Fruit fly (Drosophila melanogaster) whole organism: ENCODE results near the gene CG4004.

Experiments used
- pan ChIP-seq: fragments of >200 bp; optimal IDR thresholded peaks from 2 replicates; lab custom pipeline; 2017
- usp ChIP-seq: fragments of >200 bp; optimal IDR thresholded peaks from 2 replicates; lab custom pipeline; 2017; ENCODE audit warnings: missing biosample characterization, missing genetic modification characterization, mixed read lengths

- no peak for TF ChIP-seq pan (lab: Kevin White, UChicago)
- no peak for TF ChIP-seq usp (GFP tag; lab: Kevin White, UChicago)
Measured at dm6 chrX:12759162-12759561, 15.2 kb downstream of the CG4004 start.
